Worm (Caenorhabditis elegans) whole organism, L1 larva: ENCODE data around the gene C08F11.13.

Source experiments
- C04F5.9 ChIP-seq: sonication (generic microtip); optimal IDR thresholded peaks from 2 replicates; lab custom pipeline; 2016; ENCODE audit warnings: missing genetic modification characterization, missing compliant biosample characterization
- C16A3.4 ChIP-seq: fragments of 150-350 bp; optimal IDR thresholded peaks from 2 replicates; lab custom pipeline; 2014; ENCODE audit warnings: missing biosample characterization, missing genetic modification characterization
- F16B12.6 ChIP-seq: fragments of 150-350 bp; optimal IDR thresholded peaks from 2 replicates; lab custom pipeline; 2014; ENCODE audit warnings: missing biosample characterization, missing genetic modification characterization
- Y116A8C.19 ChIP-seq: sonication (generic microtip); optimal IDR thresholded peaks from 2 replicates; lab custom pipeline; 2016; ENCODE audit warnings: missing compliant biosample characterization, missing genetic modification characterization, borderline replicate concordance
- aha-1 ChIP-seq: fragments of 150-350 bp; optimal IDR thresholded peaks from 2 replicates; lab custom pipeline; 2014; ENCODE audit warnings: missing biosample characterization, missing genetic modification characterization
- alr-1 ChIP-seq: fragments of 200-800 bp; sonication (Bioruptor generic); optimal IDR thresholded peaks from 2 replicates; lab custom pipeline; 2018; ENCODE audit warnings: borderline replicate concordance, mild to moderate bottlenecking, missing genetic modification characterization, missing compliant biosample characterization
- ceh-90 ChIP-seq: sonication (generic microtip); optimal IDR thresholded peaks from 2 replicates; lab custom pipeline; 2016; ENCODE audit warnings: missing genetic modification characterization, missing compliant biosample characterization
- efl-3 ChIP-seq: fragments of 200-800 bp; sonication (Bioruptor generic); optimal IDR thresholded peaks from 2 replicates; lab custom pipeline; 2018; ENCODE audit warnings: mild to moderate bottlenecking, missing genetic modification characterization, missing compliant biosample characterization
- elt-3 ChIP-seq, 6 experiments: fragments of 150-350 bp in 1 of 6; sonication (generic microtip); optimal IDR thresholded peaks; 2 replicates each; lab custom pipeline; 2017 to 2018; ENCODE audit warnings: missing biosample characterization in 6 of 6, missing genetic modification characterization in 6 of 6, inconsistent platforms in 1 of 6
- fkh-4 ChIP-seq: sonication (generic microtip); optimal IDR thresholded peaks from 2 replicates; lab custom pipeline; 2016; ENCODE audit warnings: missing compliant biosample characterization, missing genetic modification characterization, borderline replicate concordance
- fkh-8 ChIP-seq: sonication (generic microtip); optimal IDR thresholded peaks from 2 replicates; lab custom pipeline; 2016; ENCODE audit warnings: mild to moderate bottlenecking, missing genetic modification characterization, missing compliant biosample characterization
- hpl-2 ChIP-seq: fragments of 150-350 bp; optimal IDR thresholded peaks from 2 replicates; lab custom pipeline; 2014; ENCODE audit warnings: missing biosample characterization, missing genetic modification reagents, missing genetic modification characterization
- irx-1 ChIP-seq: sonication (generic microtip); optimal IDR thresholded peaks from 2 replicates; lab custom pipeline; 2016; ENCODE audit warnings: missing genetic modification characterization, missing compliant biosample characterization
- isw-1 ChIP-seq: fragments of 200-800 bp; sonication (Bioruptor generic); IDR thresholded peaks from 2 replicates; pipeline ENCODE4 v1.3.6; 2022; ENCODE audit warnings: missing genetic modification characterization, missing compliant biosample characterization
- jun-1 ChIP-seq: fragments of 150-350 bp; optimal IDR thresholded peaks from 2 replicates; lab custom pipeline; 2014; ENCODE audit warnings: missing biosample characterization, missing genetic modification reagents, missing genetic modification characterization
- lin-13 ChIP-seq: fragments of 150-350 bp; optimal IDR thresholded peaks from 2 replicates; lab custom pipeline; 2014; ENCODE audit warnings: missing biosample characterization, missing genetic modification reagents, missing genetic modification characterization
- lin-14 ChIP-seq: fragments of 200-800 bp; sonication (Bioruptor generic); optimal IDR thresholded peaks from 2 replicates; lab custom pipeline; 2018; ENCODE audit warnings: mild to moderate bottlenecking, missing genetic modification characterization, moderate library complexity, missing compliant biosample characterization
- lin-15B ChIP-seq: fragments of 150-350 bp; sonication (generic microtip); optimal IDR thresholded peaks from 3 replicates; lab custom pipeline; 2014; ENCODE audit warnings: missing biosample characterization, missing genetic modification characterization
- lsy-2 ChIP-seq, 2 experiments: fragments of 150-350 bp; optimal IDR thresholded peaks; 2 replicates each; lab custom pipeline; 2014; ENCODE audit warnings: missing biosample characterization in 2 of 2, missing genetic modification characterization in 2 of 2
- mab-9 ChIP-seq: fragments of 200-800 bp; sonication (Bioruptor generic); IDR thresholded peaks from 2 replicates; pipeline ENCODE4 v1.3.6; 2022; ENCODE audit warnings: missing genetic modification reagents, missing genetic modification characterization, missing compliant biosample characterization
- mdl-1 ChIP-seq, 2 experiments: fragments of 150-350 bp; optimal IDR thresholded peaks; 2 replicates each; lab custom pipeline; 2014 to 2017; ENCODE audit warnings: missing biosample characterization in 2 of 2, missing genetic modification characterization in 2 of 2, inconsistent platforms in 1 of 2
- mef-2 ChIP-seq: fragments of 150-350 bp; optimal IDR thresholded peaks from 2 replicates; lab custom pipeline; 2014; ENCODE audit warnings: missing biosample characterization, missing genetic modification characterization
- nhr-12 ChIP-seq: sonication (generic microtip); optimal IDR thresholded peaks from 2 replicates; lab custom pipeline; 2017; ENCODE audit warnings: missing biosample characterization, missing genetic modification characterization
- nhr-20 ChIP-seq: sonication (generic microtip); optimal IDR thresholded peaks from 2 replicates; lab custom pipeline; 2016; ENCODE audit warnings: mild to moderate bottlenecking, missing genetic modification characterization, missing compliant biosample characterization
- nhr-28 ChIP-seq: fragments of 150-350 bp; optimal IDR thresholded peaks from 2 replicates; lab custom pipeline; 2014; ENCODE audit warnings: missing biosample characterization, missing genetic modification characterization
- nhr-85 ChIP-seq: sonication (generic microtip); peaks from one replicate; lab custom pipeline; 2016; ENCODE audit warnings: missing genetic modification characterization, inconsistent platforms, missing compliant biosample characterization
- nhr-90 ChIP-seq: sonication (generic microtip); optimal IDR thresholded peaks from 2 replicates; lab custom pipeline; 2016; ENCODE audit warnings: mild to moderate bottlenecking, missing genetic modification characterization, missing compliant biosample characterization; ENCODE audit not compliant: poor library complexity
- pax-3 ChIP-seq: fragments of 200-800 bp; sonication (Bioruptor generic); optimal IDR thresholded peaks from 2 replicates; lab custom pipeline; 2018; ENCODE audit warnings: mild to moderate bottlenecking, missing genetic modification characterization, moderate library complexity, missing compliant biosample characterization
- rnt-1 ChIP-seq: sonication (generic microtip); optimal IDR thresholded peaks from 2 replicates; lab custom pipeline; 2016; ENCODE audit warnings: mild to moderate bottlenecking, missing genetic modification characterization, moderate library complexity, missing compliant biosample characterization
- skn-1 ChIP-seq: fragments of 150-350 bp; optimal IDR thresholded peaks from 2 replicates; lab custom pipeline; 2014; ENCODE audit warnings: missing biosample characterization, missing genetic modification characterization
- snpc-4 ChIP-seq: fragments of 150-350 bp; optimal IDR thresholded peaks from 2 replicates; lab custom pipeline; 2014; ENCODE audit warnings: missing biosample characterization, missing genetic modification characterization
- sup-37 ChIP-seq: fragments of 200-800 bp; sonication (Bioruptor generic); optimal IDR thresholded peaks from 2 replicates; lab custom pipeline; 2018; ENCODE audit warnings: mild to moderate bottlenecking, missing genetic modification characterization, missing compliant biosample characterization
- tlp-1 ChIP-seq: fragments of 150-350 bp; optimal IDR thresholded peaks from 2 replicates; lab custom pipeline; 2014; ENCODE audit warnings: missing biosample characterization, missing genetic modification characterization
- unc-130 ChIP-seq: fragments of 150-350 bp; optimal IDR thresholded peaks from 2 replicates; lab custom pipeline; 2017; ENCODE audit warnings: missing biosample characterization, missing genetic modification characterization, inconsistent platforms
- zag-1 ChIP-seq: fragments of 150-350 bp; optimal IDR thresholded peaks from 2 replicates; lab custom pipeline; 2014; ENCODE audit warnings: missing biosample characterization, missing genetic modification characterization
- ztf-11 ChIP-seq, 2 experiments: sonication (generic microtip); optimal IDR thresholded peaks; 2 replicates each; lab custom pipeline; 2016 to 2017; ENCODE audit warnings: missing genetic modification characterization in 2 of 2, missing biosample characterization in 1 of 2, missing compliant biosample characterization in 1 of 2
- ztf-4 ChIP-seq: fragments of 150-350 bp; optimal IDR thresholded peaks from 2 replicates; lab custom pipeline; 2014; ENCODE audit warnings: missing biosample characterization, missing genetic modification characterization

C08F11.13 gene

ce11 chrIV:13636975-13637374 lies 27.3 kb upstream of the C08F11.13 start, which contains the start of gene C08F11.7:
C08F11.7 (plus strand) TSS chrIV:13637275.
- TF ChIP-seq snpc-4 (tag; lab: Kevin White, UChicago) (no peak), fkh-8 (tag; lab: Kevin White, UChicago) (no peak)

ce11 chrIV:13633165-13633564 lies 23.5 kb upstream of the C08F11.13 start, which contains the start of gene fbxa-98:
fbxa-98 (plus strand) TSS chrIV:13633407.
- TF ChIP-seq irx-1 = no peak
- TF ChIP-seq lsy-2 (tag; optimal IDR thresholded peaks at IDR 0.05; lab: Kevin White, UChicago) = no peak

ce11 chrIV:13632613-13633012 lies 22.9 kb upstream of the C08F11.13 start:
- TF ChIP-seq pax-3 (tag; lab: Kevin White, UChicago) (no peak), sup-37 (GFP tag; lab: Kevin White, UChicago) (no peak), elt-3 (tag; optimal IDR thresholded peaks at IDR 0.05; lab: Kevin White, UChicago) (no peak), nhr-85 (tag; lab: Kevin White, UChicago) (no peak), nhr-90 (no peak)

ce11 chrIV:13626469-13626868 lies 16.8 kb upstream of the C08F11.13 start, which contains the start of gene sru-21:
sru-21 (plus strand) TSS chrIV:13626769.
- no peak for TF ChIP-seq efl-3 (GFP tag; lab: Kevin White, UChicago)
- TF ChIP-seq lin-15B (tag; lab: Kevin White, UChicago) = no peak
- TF ChIP-seq C16A3.4 = no peak
- no peak for TF ChIP-seq jun-1 (tag; lab: Kevin White, UChicago)
- no peak for TF ChIP-seq fkh-8 (tag; lab: Kevin White, UChicago)
- no peak for TF ChIP-seq nhr-20 (tag; lab: Kevin White, UChicago)
- TF ChIP-seq pax-3 (tag; lab: Kevin White, UChicago) = no peak
- no peak for TF ChIP-seq ztf-4 (tag; lab: Kevin White, UChicago)
- no peak for TF ChIP-seq nhr-85 (tag; lab: Kevin White, UChicago)
- no peak for TF ChIP-seq irx-1
- TF ChIP-seq lin-13 (GFP tag; lab: Kevin White, UChicago) = no peak
- TF ChIP-seq Y116A8C.19 (tag; lab: Kevin White, UChicago) = no peak
- TF ChIP-seq hpl-2 (GFP tag; lab: Kevin White, UChicago) = no peak
- no peak for TF ChIP-seq alr-1 (tag; lab: Kevin White, UChicago)
- TF ChIP-seq F16B12.6 (tag; lab: Kevin White, UChicago) = no peak
- no peak for TF ChIP-seq mab-9 (GFP tag; lab: Robert Waterston, UW)
- no peak for TF ChIP-seq nhr-28 (tag; lab: Kevin White, UChicago)
- TF ChIP-seq, all 84 proteins: peak for 0

- TF ChIP-seq aha-1 (no peak), ztf-11 (tag; optimal IDR thresholded peaks at IDR 0.05; lab: Kevin White, UChicago) (no peak), nhr-20 (tag; lab: Kevin White, UChicago) (no peak), zag-1 (no peak), mef-2 (tag; lab: Kevin White, UChicago) (no peak), nhr-12 (no peak), mdl-1 (tag; optimal IDR thresholded peaks at IDR 0.05; lab: Kevin White, UChicago) (no peak), unc-130 (tag; lab: Kevin White, UChicago) (no peak), C04F5.9 (tag; lab: Kevin White, UChicago) (no peak)
These were observed 13.8 kb upstream of the C08F11.13 start, which contains the start of gene C08F11.1 for ce11 chrIV:13623533-13623932. C08F11.1 (plus strand) TSS chrIV:13623833.

ce11 chrIV:13619203-13619602 lies 9.5 kb upstream of the C08F11.13 start, which contains the start of gene C08F11.3:
C08F11.3 (plus strand) TSS chrIV:13619503.
- TF ChIP-seq snpc-4 (tag; lab: Kevin White, UChicago) = no peak
- no peak for TF ChIP-seq fkh-4
- no peak for TF ChIP-seq ztf-11 (tag; optimal IDR thresholded peaks at IDR 0.05; lab: Kevin White, UChicago)
- TF ChIP-seq lin-14 (GFP tag; lab: Kevin White, UChicago) = no peak
- no peak for TF ChIP-seq tlp-1 (tag; lab: Kevin White, UChicago)
- no peak for TF ChIP-seq rnt-1 (tag; lab: Kevin White, UChicago)
- no peak for TF ChIP-seq pax-3 (tag; lab: Kevin White, UChicago)
- no peak for TF ChIP-seq isw-1 (GFP tag; lab: Robert Waterston, UW)
- no peak for TF ChIP-seq mef-2 (tag; lab: Kevin White, UChicago)
- no peak for TF ChIP-seq skn-1 (tag; lab: Kevin White, UChicago)
- TF ChIP-seq ceh-90 (tag; lab: Kevin White, UChicago) = no peak
- TF ChIP-seq hpl-2 (GFP tag; lab: Kevin White, UChicago) = no peak
- TF ChIP-seq, all 84 proteins: peak for 0
